Fruit fly (Drosophila melanogaster) whole organism, embryonic: ENCODE data around the gene CG3123.

Experiments used
- Bdp1 ChIP-seq: fragments of 200-800 bp; sonication (Bioruptor generic); optimal IDR thresholded peaks from 3 replicates; lab custom pipeline; 2016; ENCODE audit warnings: missing biosample characterization, missing genetic modification characterization
- CG10274 ChIP-seq: fragments of 200-800 bp; sonication (Bioruptor generic); optimal IDR thresholded peaks from 3 replicates; lab custom pipeline; 2017; ENCODE audit warnings: missing biosample characterization, mild to moderate bottlenecking, missing genetic modification characterization
- CG10979 ChIP-seq: fragments of 200-800 bp; sonication (Bioruptor generic); optimal IDR thresholded peaks from 2 replicates; lab custom pipeline; 2018; ENCODE audit warnings: missing biosample characterization, mild to moderate bottlenecking, missing genetic modification characterization, moderate library complexity
- CG13894 ChIP-seq: fragments of 200-800 bp; sonication (Bioruptor generic); optimal IDR thresholded peaks from 3 replicates; lab custom pipeline; 2018; ENCODE audit warnings: missing biosample characterization, mild to moderate bottlenecking, missing genetic modification characterization, moderate library complexity
- CG17612 ChIP-seq: fragments of 200-800 bp; sonication (Bioruptor generic); IDR thresholded peaks from 2 replicates; pipeline ENCODE4 v1.3.6; 2022; ENCODE audit warnings: missing biosample characterization, missing genetic modification characterization
- CG17802 ChIP-seq: fragments of 200-800 bp; sonication (Bioruptor generic); optimal IDR thresholded peaks from 2 replicates; lab custom pipeline; 2018; ENCODE audit warnings: missing biosample characterization, mild to moderate bottlenecking, missing genetic modification characterization, moderate library complexity
- CG42726 ChIP-seq: fragments of 200-800 bp; sonication (Bioruptor generic); IDR thresholded peaks from 2 replicates; pipeline ENCODE4 v1.3.6; 2022; ENCODE audit warnings: missing biosample characterization, missing genetic modification characterization; ENCODE audit not compliant: partially characterized antibody
- CG4854 ChIP-seq: fragments of 200-800 bp; sonication (Bioruptor generic); optimal IDR thresholded peaks from 2 replicates; lab custom pipeline; 2016; ENCODE audit warnings: missing biosample characterization, missing genetic modification characterization, inconsistent platforms
- CG6689 ChIP-seq: fragments of 200-800 bp; sonication (Bioruptor generic); IDR thresholded peaks from 2 replicates; pipeline ENCODE4 v1.3.6; 2022; ENCODE audit warnings: missing biosample characterization, missing genetic modification characterization
- CG6791 ChIP-seq: fragments of 200-800 bp; sonication (Bioruptor generic); IDR thresholded peaks from 3 replicates; pipeline ENCODE4 v1.3.6; 2022; ENCODE audit warnings: missing biosample characterization, missing genetic modification characterization; ENCODE audit not compliant: partially characterized antibody
- CG7556 ChIP-seq: fragments of 200-800 bp; sonication (Bioruptor generic); optimal IDR thresholded peaks from 2 replicates; lab custom pipeline; 2017; ENCODE audit warnings: missing biosample characterization, mild to moderate bottlenecking, missing genetic modification characterization
- CG8290 ChIP-seq, 3 experiments: fragments of 200-800 bp; sonication (Bioruptor generic); optimal IDR thresholded peaks; 2 replicates each; lab custom pipeline; 2016 to 2019; ENCODE audit warnings: missing biosample characterization in 3 of 3, missing genetic modification characterization in 3 of 3, mild to moderate bottlenecking in 2 of 3, moderate library complexity in 1 of 3
- CG9437 ChIP-seq: fragments of 200-800 bp; sonication (Bioruptor generic); optimal IDR thresholded peaks from 2 replicates; lab custom pipeline; 2018; ENCODE audit warnings: missing biosample characterization, mild to moderate bottlenecking, missing genetic modification characterization
- CG9932 ChIP-seq: fragments of 200-800 bp; sonication (Bioruptor generic); IDR thresholded peaks from 2 replicates; pipeline ENCODE4 v1.3.6; 2022; ENCODE audit warnings: missing biosample characterization, missing genetic modification characterization
- Dll ChIP-seq: fragments of 200-800 bp; sonication (Bioruptor generic); IDR thresholded peaks from 4 replicates; pipeline ENCODE4 v1.3.6; 2022; ENCODE audit warnings: missing biosample characterization, missing genetic modification characterization; ENCODE audit not compliant: partially characterized antibody
- H2.0 ChIP-seq: fragments of 200-800 bp; sonication (Bioruptor generic); IDR thresholded peaks from 2 replicates; pipeline ENCODE4 v1.3.6; 2022; ENCODE audit warnings: missing biosample characterization, missing genetic modification characterization
- Hr51 ChIP-seq, 2 experiments: fragments of 200-800 bp; sonication (Bioruptor generic); optimal IDR thresholded peaks; 2 replicates in 1 of 2; 3 replicates in 1 of 2; lab custom pipeline; 2016 to 2018; ENCODE audit warnings: missing biosample characterization in 2 of 2, missing genetic modification characterization in 2 of 2, mild to moderate bottlenecking in 1 of 2, moderate library complexity in 1 of 2
- Kr ChIP-seq: fragments of 200-800 bp; sonication (Bioruptor generic); optimal IDR thresholded peaks from 2 replicates; lab custom pipeline; 2017; ENCODE audit warnings: missing biosample characterization, mild to moderate bottlenecking, missing genetic modification characterization
- Trl ChIP-seq, 3 experiments: fragments of >200 bp in 2 of 3; fragments of 200-800 bp in 1 of 3; sonication (Bioruptor generic) in 1 of 3; optimal IDR thresholded peaks; 2 replicates in 1 of 3; 3 replicates in 2 of 3; lab custom pipeline; 2016 to 2017; ENCODE audit warnings: missing biosample characterization in 1 of 3, missing genetic modification characterization in 1 of 3
- ase ChIP-seq: fragments of 200-800 bp; sonication (Bioruptor generic); IDR thresholded peaks from 3 replicates; pipeline ENCODE4 v1.3.6; 2022; ENCODE audit warnings: missing biosample characterization, missing genetic modification characterization
- chm ChIP-seq: fragments of 200-800 bp; sonication (Bioruptor generic); IDR thresholded peaks from 2 replicates; pipeline ENCODE4 v1.3.6; 2022; ENCODE audit warnings: missing biosample characterization, missing genetic modification characterization
- crp ChIP-seq, 2 experiments: fragments of 200-800 bp; sonication (Bioruptor generic); optimal IDR thresholded peaks; 2 replicates in 1 of 2; 3 replicates in 1 of 2; lab custom pipeline; 2017; ENCODE audit warnings: missing biosample characterization in 2 of 2, missing genetic modification characterization in 2 of 2, mild to moderate bottlenecking in 1 of 2, moderate library complexity in 1 of 2
- ewg ChIP-seq: fragments of 200-800 bp; sonication (Bioruptor generic); optimal IDR thresholded peaks from 3 replicates; lab custom pipeline; 2017; ENCODE audit warnings: mild to moderate bottlenecking, missing biosample characterization, missing genetic modification reagents, missing genetic modification characterization
- jing ChIP-seq: fragments of 200-800 bp; sonication (Bioruptor generic); optimal IDR thresholded peaks from 2 replicates; lab custom pipeline; 2018; ENCODE audit warnings: missing biosample characterization, mild to moderate bottlenecking, missing genetic modification characterization
- lov ChIP-seq, 2 experiments: fragments of 200-800 bp in 1 of 2; fragments of >200 bp in 1 of 2; sonication (Bioruptor generic) in 1 of 2; IDR thresholded peaks in 1 of 2; optimal IDR thresholded peaks in 1 of 2; 2 replicates in 1 of 2; 3 replicates in 1 of 2; pipeline versions ENCODE4 v1.3.6 to Lab custom; 2017 to 2022; ENCODE audit warnings: missing biosample characterization in 1 of 2, missing genetic modification characterization in 1 of 2
- ranshi ChIP-seq: fragments of 200-800 bp; sonication (Bioruptor generic); IDR thresholded peaks from 2 replicates; pipeline ENCODE4 v1.3.6; 2022; ENCODE audit warnings: missing biosample characterization, missing genetic modification characterization
- sd ChIP-seq: fragments of 200-800 bp; sonication (Bioruptor generic); optimal IDR thresholded peaks from 3 replicates; lab custom pipeline; 2018; ENCODE audit warnings: missing biosample characterization, mild to moderate bottlenecking, missing genetic modification characterization, moderate library complexity
- vnd ChIP-seq: fragments of 200-800 bp; sonication (Bioruptor generic); IDR thresholded peaks from 3 replicates; pipeline ENCODE4 v1.3.6; 2022; ENCODE audit warnings: missing biosample characterization, missing genetic modification characterization; ENCODE audit not compliant: partially characterized antibody

Gene CG3123

DNA sequence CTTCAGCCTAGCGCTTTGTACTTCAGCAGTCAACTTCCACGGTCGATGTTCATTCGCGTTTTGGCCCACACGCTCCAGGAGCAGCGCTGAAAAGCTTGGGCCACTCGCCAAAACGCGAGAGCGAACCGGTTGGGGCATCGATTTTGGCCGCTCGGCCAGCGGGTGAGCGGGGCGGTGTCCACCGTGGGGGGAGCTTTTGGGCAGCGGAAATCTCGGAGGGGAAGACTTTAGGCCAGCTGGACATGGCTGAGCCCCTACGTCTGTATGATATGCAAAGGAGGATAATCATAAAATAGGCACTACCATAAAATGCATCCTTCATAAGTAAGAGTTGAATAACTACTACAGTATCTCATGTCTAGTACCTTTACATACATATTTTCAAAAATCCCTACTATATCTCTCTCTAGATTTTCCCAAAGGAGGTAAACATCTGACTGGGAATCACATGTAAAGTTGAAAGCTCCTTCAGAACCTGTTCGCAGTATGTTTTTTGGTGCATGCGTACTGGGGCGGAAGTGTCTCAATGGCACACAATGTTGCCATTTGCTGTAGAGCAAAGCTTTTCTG, 25.3 kb downstream of the CG3123 start, which contains the start of gene Syt1 (continued):
- TF ChIP-seq sd (tag; lab: Kevin White, UChicago) (no peak), Kr (no peak), crp (GFP tag; optimal IDR thresholded peaks at IDR 0.05; lab: Kevin White, UChicago) (peak in 1 of 2 experiments; percentile 46), ase (0 out of 3 replicates have a peak, but pooled peaks have one; percentile 18), H2.0 (no peak), CG9932 (GFP tag; lab: Robert Waterston, UW) (peak; percentile 35; the same call in 1 of the 2 replicates), CG6791 (GFP tag; lab: Robert Waterston, UW) (no peak), CG10274 (GFP tag; lab: Kevin White, UChicago) (peak; percentile 84), lov (optimal IDR thresholded peaks at IDR 0.05; lab: Kevin White, UChicago) (no peak), lov (GFP tag; IDR thresholded peaks at IDR 0.05; lab: Robert Waterston, UW) (no peak), Bdp1 (no peak), CG6689 (GFP tag; lab: Robert Waterston, UW) (no peak), CG7556 (GFP tag; lab: Kevin White, UChicago) (no peak), Dll (GFP tag; lab: Robert Waterston, UW) (no peak), jing (no peak)

DNA sequence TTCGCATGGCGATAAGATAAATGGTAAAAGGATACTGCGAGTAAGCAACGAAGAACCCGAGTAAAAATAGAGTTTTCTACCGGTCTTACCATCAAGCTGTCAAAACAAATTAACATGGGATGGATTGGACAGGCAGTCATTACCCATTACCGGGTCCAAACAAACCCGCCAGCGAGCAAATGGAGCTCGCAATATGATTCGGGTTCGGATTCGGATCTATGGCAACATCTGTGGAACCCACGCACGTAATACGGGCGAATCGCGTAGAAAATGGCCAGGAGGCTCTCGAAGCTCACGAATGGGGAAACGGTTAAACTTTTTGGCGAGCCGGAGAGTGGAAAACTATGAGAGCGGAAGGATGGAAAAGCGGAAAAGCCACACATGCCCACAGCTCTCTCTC, 28.1 kb downstream of the CG3123 start:
- TF ChIP-seq CG10979 (tag; lab: Kevin White, UChicago) (no peak), CG13894 (tag; lab: Kevin White, UChicago) (peak; percentile 98), chm (GFP tag; lab: Robert Waterston, UW) (no peak), CG9437 (GFP tag; lab: Kevin White, UChicago) (no peak), Trl (optimal IDR thresholded peaks at IDR 0.05; lab: Kevin White, UChicago) (peak; percentile 45 to 79), Trl (GFP tag; optimal IDR thresholded peaks at IDR 0.05; lab: Kevin White, UChicago) (no peak), CG17802 (no peak), CG4854 (GFP tag; lab: Kevin White, UChicago) (no peak), CG42726 (GFP tag; lab: Robert Waterston, UW) (no peak), ewg (GFP tag; lab: Kevin White, UChicago) (peak; percentile 38), Hr51 (GFP tag; optimal IDR thresholded peaks at IDR 0.05; lab: Kevin White, UChicago) (no peak)

DNA sequence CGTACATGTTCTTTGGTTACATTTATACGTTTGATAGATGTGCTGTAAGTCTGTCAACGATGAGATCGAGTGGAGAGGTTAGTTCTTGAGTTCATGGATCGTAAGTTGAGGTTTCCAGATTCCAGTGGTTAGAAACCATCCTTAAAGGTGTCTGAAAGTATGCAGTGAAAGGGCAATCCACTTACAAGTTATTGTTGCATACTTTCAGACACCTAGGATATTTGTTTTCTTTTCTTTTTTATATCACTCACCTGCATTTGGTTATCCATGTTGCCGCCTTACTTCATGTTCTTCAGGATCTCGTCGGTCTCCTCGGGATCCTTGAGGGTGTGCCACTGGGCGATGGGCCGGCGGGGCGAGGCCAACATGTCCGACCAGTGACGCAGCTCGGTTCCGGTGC, 42.5 kb downstream of the CG3123 start:
- peak; percentile 97 for TF ChIP-seq CG8290 (GFP tag; optimal IDR thresholded peaks at IDR 0.05; lab: Kevin White, UChicago)
- peak in 1 of 2 experiments; percentile 91 for TF ChIP-seq CG8290 (tag; optimal IDR thresholded peaks at IDR 0.05; lab: Kevin White, UChicago)
- no peak for TF ChIP-seq ranshi (GFP tag; lab: Robert Waterston, UW)
- TF ChIP-seq vnd (GFP tag; lab: Robert Waterston, UW), result 0 out of 3 replicates have a peak, but pooled peaks have one; percentile 18
- TF ChIP-seq CG17612 (GFP tag; lab: Robert Waterston, UW), result peak; percentile 88
